Worm (Caenorhabditis elegans) whole organism, late embryonic: Measurements from ENCODE around the gene Y67H2A.10.

ENCODE experiments used
- C08G9.2 ChIP-seq: sonication (generic microtip); optimal IDR thresholded peaks from 2 replicates; lab custom pipeline; 2016; ENCODE audit warnings: mild to moderate bottlenecking, missing genetic modification characterization, moderate library complexity, missing compliant biosample characterization
- C38D4.7 ChIP-seq: fragments of 200-800 bp; sonication (Bioruptor generic); optimal IDR thresholded peaks from 2 replicates; lab custom pipeline; 2018; ENCODE audit warnings: mild to moderate bottlenecking, missing genetic modification characterization, moderate library complexity, missing compliant biosample characterization
- F13H6.1 ChIP-seq: sonication (generic microtip); optimal IDR thresholded peaks from 2 replicates; lab custom pipeline; 2016; ENCODE audit warnings: missing genetic modification characterization, missing compliant biosample characterization
- K02D7.2 ChIP-seq: sonication (generic microtip); optimal IDR thresholded peaks from 2 replicates; lab custom pipeline; 2017; ENCODE audit warnings: mild to moderate bottlenecking, missing genetic modification characterization, missing compliant biosample characterization
- T23F11.4 ChIP-seq: fragments of 200-800 bp; sonication (Bioruptor generic); optimal IDR thresholded peaks from 2 replicates; lab custom pipeline; 2018; ENCODE audit warnings: mild to moderate bottlenecking, missing genetic modification characterization, missing compliant biosample characterization
- Y22D7AL.16 ChIP-seq: sonication (generic microtip); optimal IDR thresholded peaks from 2 replicates; lab custom pipeline; 2016; ENCODE audit warnings: missing genetic modification characterization, missing compliant biosample characterization
- ahr-1 ChIP-seq: sonication (generic microtip); optimal IDR thresholded peaks from 2 replicates; lab custom pipeline; 2016; ENCODE audit warnings: missing genetic modification characterization, missing compliant biosample characterization
- ceh-18 ChIP-seq: sonication (generic microtip); optimal IDR thresholded peaks from 2 replicates; lab custom pipeline; 2016; ENCODE audit warnings: missing genetic modification characterization, missing compliant biosample characterization
- ceh-19 ChIP-seq: fragments of 200-800 bp; sonication (Bioruptor generic); optimal IDR thresholded peaks from 2 replicates; lab custom pipeline; 2018; ENCODE audit warnings: mild to moderate bottlenecking, missing genetic modification characterization, missing compliant biosample characterization
- ceh-2 ChIP-seq: sonication (generic microtip); optimal IDR thresholded peaks from 2 replicates; lab custom pipeline; 2016; ENCODE audit warnings: missing genotype, missing genetic modification characterization, missing compliant biosample characterization
- ceh-22 ChIP-seq: sonication (generic microtip); optimal IDR thresholded peaks from 2 replicates; lab custom pipeline; 2017; ENCODE audit warnings: missing biosample characterization, missing genetic modification characterization
- ceh-31 ChIP-seq: sonication (generic microtip); optimal IDR thresholded peaks from 2 replicates; lab custom pipeline; 2016; ENCODE audit warnings: missing genetic modification characterization, missing compliant biosample characterization
- ceh-6 ChIP-seq: fragments of 200-800 bp; sonication (Bioruptor generic); optimal IDR thresholded peaks from 2 replicates; lab custom pipeline; 2018; ENCODE audit warnings: mild to moderate bottlenecking, missing genetic modification characterization, missing compliant biosample characterization
- ceh-9 ChIP-seq: sonication (generic microtip); optimal IDR thresholded peaks from 2 replicates; lab custom pipeline; 2016; ENCODE audit warnings: mild to moderate bottlenecking, missing genetic modification characterization, inconsistent platforms, missing compliant biosample characterization
- dve-1 ChIP-seq: sonication (generic microtip); optimal IDR thresholded peaks from 2 replicates; lab custom pipeline; 2017; ENCODE audit warnings: antibody characterized with exemption, mild to moderate bottlenecking, missing genetic modification characterization, missing compliant biosample characterization
- elt-2 ChIP-seq: sonication (generic microtip); optimal IDR thresholded peaks from 2 replicates; lab custom pipeline; 2016; ENCODE audit warnings: missing genetic modification reagents, missing genetic modification characterization, missing compliant biosample characterization
- ets-4 ChIP-seq: sonication (generic microtip); optimal IDR thresholded peaks from 2 replicates; lab custom pipeline; 2016; ENCODE audit warnings: missing genetic modification characterization, missing compliant biosample characterization
- eyg-1 ChIP-seq: sonication (generic microtip); optimal IDR thresholded peaks from 2 replicates; lab custom pipeline; 2016; ENCODE audit warnings: missing genotype, missing genetic modification characterization, missing compliant biosample characterization
- fax-1 ChIP-seq: sonication (generic microtip); optimal IDR thresholded peaks from 2 replicates; lab custom pipeline; 2016; ENCODE audit warnings: missing genotype, missing genetic modification characterization, missing compliant biosample characterization
- fkh-10 ChIP-seq: fragments of 150-350 bp; optimal IDR thresholded peaks from 2 replicates; lab custom pipeline; 2014; ENCODE audit warnings: missing biosample characterization, missing genetic modification reagents, missing genetic modification characterization
- fkh-6 ChIP-seq: sonication (generic microtip); optimal IDR thresholded peaks from 2 replicates; lab custom pipeline; 2016; ENCODE audit warnings: missing genetic modification characterization, missing compliant biosample characterization
- hlh-13 ChIP-seq: fragments of 200-800 bp; sonication (Bioruptor generic); optimal IDR thresholded peaks from 2 replicates; lab custom pipeline; 2018; ENCODE audit warnings: mild to moderate bottlenecking, missing genetic modification characterization, missing compliant biosample characterization
- hlh-15 ChIP-seq: sonication (generic microtip); optimal IDR thresholded peaks from 2 replicates; lab custom pipeline; 2016; ENCODE audit warnings: missing genetic modification characterization, missing compliant biosample characterization
- hlh-6 ChIP-seq: sonication (generic microtip); optimal IDR thresholded peaks from 2 replicates; lab custom pipeline; 2016; ENCODE audit warnings: missing genotype, missing genetic modification characterization, missing compliant biosample characterization
- hlh-8 ChIP-seq: sonication (generic microtip); optimal IDR thresholded peaks from 2 replicates; lab custom pipeline; 2016; ENCODE audit warnings: missing genotype, missing genetic modification characterization, missing compliant biosample characterization
- madf-2 ChIP-seq: sonication (generic microtip); optimal IDR thresholded peaks from 2 replicates; lab custom pipeline; 2017; ENCODE audit warnings: missing genetic modification characterization, missing compliant biosample characterization
- mec-3 ChIP-seq: sonication (generic microtip); optimal IDR thresholded peaks from 2 replicates; lab custom pipeline; 2016; ENCODE audit warnings: borderline replicate concordance, missing genetic modification characterization, missing compliant biosample characterization
- nfya-1 ChIP-seq: sonication (generic microtip); optimal IDR thresholded peaks from 2 replicates; lab custom pipeline; 2017; ENCODE audit warnings: missing genetic modification characterization, mild to moderate bottlenecking, missing compliant biosample characterization, antibody characterized with exemption, moderate library complexity
- nhr-11 ChIP-seq: fragments of 150-350 bp; optimal IDR thresholded peaks from 2 replicates; lab custom pipeline; 2014; ENCODE audit warnings: missing biosample characterization, missing genetic modification characterization
- npax-4 ChIP-seq: sonication (generic microtip); optimal IDR thresholded peaks from 2 replicates; lab custom pipeline; 2016; ENCODE audit warnings: missing genetic modification characterization, missing compliant biosample characterization
- odd-2 ChIP-seq: sonication (generic microtip); optimal IDR thresholded peaks from 2 replicates; lab custom pipeline; 2017; ENCODE audit warnings: antibody characterized with exemption, mild to moderate bottlenecking, missing genetic modification characterization, missing compliant biosample characterization
- pag-3 ChIP-seq: sonication (generic microtip); optimal IDR thresholded peaks from 2 replicates; lab custom pipeline; 2016; ENCODE audit warnings: missing compliant biosample characterization, missing genetic modification characterization, borderline replicate concordance
- pat-9 ChIP-seq: fragments of 200-800 bp; sonication (Bioruptor generic); optimal IDR thresholded peaks from 2 replicates; lab custom pipeline; 2018; ENCODE audit warnings: mild to moderate bottlenecking, missing genetic modification characterization, moderate library complexity, missing compliant biosample characterization
- pax-1 ChIP-seq: fragments of 150-350 bp; optimal IDR thresholded peaks from 2 replicates; lab custom pipeline; 2014; ENCODE audit warnings: missing biosample characterization, missing genetic modification characterization
- pha-2 ChIP-seq: sonication (generic microtip); optimal IDR thresholded peaks from 2 replicates; lab custom pipeline; 2017; ENCODE audit warnings: mild to moderate bottlenecking, missing genetic modification characterization, missing compliant biosample characterization
- pha-4 ChIP-seq: fragments of 150-350 bp; optimal IDR thresholded peaks from 2 replicates; lab custom pipeline; 2018; ENCODE audit warnings: missing biosample characterization, missing genetic modification reagents, missing genetic modification characterization
- pqm-1 ChIP-seq: sonication (generic microtip); optimal IDR thresholded peaks from 2 replicates; lab custom pipeline; 2016; ENCODE audit warnings: missing genetic modification characterization, missing compliant biosample characterization
- pros-1 ChIP-seq: fragments of 150-350 bp; optimal IDR thresholded peaks from 2 replicates; lab custom pipeline; 2014; ENCODE audit warnings: missing biosample characterization, missing genetic modification reagents, missing genetic modification characterization
- ref-2 ChIP-seq: sonication (generic microtip); optimal IDR thresholded peaks from 2 replicates; lab custom pipeline; 2016; ENCODE audit warnings: missing genetic modification characterization, missing compliant biosample characterization
- sdc-2 ChIP-seq: sonication (generic microtip); optimal IDR thresholded peaks from 2 replicates; lab custom pipeline; 2016; ENCODE audit warnings: missing genotype, missing genetic modification characterization, missing compliant biosample characterization
- sox-4 ChIP-seq: sonication (generic microtip); optimal IDR thresholded peaks from 2 replicates; lab custom pipeline; 2017; ENCODE audit warnings: mild to moderate bottlenecking, missing genetic modification characterization, inconsistent platforms, missing compliant biosample characterization
- tbx-2 ChIP-seq: sonication (generic microtip); optimal IDR thresholded peaks from 2 replicates; lab custom pipeline; 2016; ENCODE audit warnings: missing genetic modification characterization, missing compliant biosample characterization
- tbx-7 ChIP-seq: sonication (generic microtip); optimal IDR thresholded peaks from 2 replicates; lab custom pipeline; 2016; ENCODE audit warnings: missing genotype, missing genetic modification characterization, missing compliant biosample characterization
- ttx-3 ChIP-seq: sonication (generic microtip); optimal IDR thresholded peaks from 2 replicates; lab custom pipeline; 2016; ENCODE audit warnings: missing genetic modification reagents, missing genetic modification characterization, missing compliant biosample characterization
- unc-42 ChIP-seq: sonication (generic microtip); optimal IDR thresholded peaks from 2 replicates; lab custom pipeline; 2016; ENCODE audit warnings: missing genotype, missing genetic modification characterization, missing compliant biosample characterization
- unc-55 ChIP-seq: sonication (generic microtip); optimal IDR thresholded peaks from 2 replicates; lab custom pipeline; 2017; ENCODE audit warnings: missing biosample characterization, missing genetic modification reagents, missing genetic modification characterization
- unc-86 ChIP-seq: sonication (generic microtip); optimal IDR thresholded peaks from 2 replicates; lab custom pipeline; 2016; ENCODE audit warnings: missing genetic modification characterization, missing compliant biosample characterization
- zip-5 ChIP-seq: sonication (generic microtip); optimal IDR thresholded peaks from 2 replicates; lab custom pipeline; 2016; ENCODE audit warnings: missing genetic modification characterization, missing compliant biosample characterization

Y67H2A.10 gene

DNA sequence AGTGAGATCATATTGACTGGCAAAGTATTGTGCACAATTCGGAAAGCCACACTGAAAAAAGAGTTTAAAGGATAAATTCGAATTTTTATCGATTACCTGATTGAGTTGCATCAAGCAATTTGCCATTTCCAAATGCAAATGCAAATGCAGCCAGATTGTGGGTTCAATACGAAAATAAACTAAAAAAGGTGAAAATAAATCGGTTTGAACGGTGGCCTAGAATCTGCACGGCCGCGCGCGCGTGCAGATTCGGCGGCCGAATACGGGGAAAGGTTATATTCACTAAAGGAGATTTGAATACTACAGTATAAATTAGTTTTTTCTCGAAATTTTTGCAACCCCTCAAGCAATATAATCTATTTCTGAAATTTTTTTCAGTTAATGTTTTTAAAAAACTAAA, at the start of gene Y67H2A.10:
Gene Y67H2A.10 (minus strand): TSS at position 184 of the 400 bp plus-strand sequence.
- TF ChIP-seq madf-2, result no peak
- TF ChIP-seq pha-2 (tag; lab: Kevin White, UChicago), result no peak
- TF ChIP-seq hlh-13 (GFP tag; lab: Kevin White, UChicago), result no peak
- no peak for TF ChIP-seq unc-86 (tag; lab: Kevin White, UChicago)
- TF ChIP-seq pat-9, result no peak
- TF ChIP-seq hlh-6 (tag; lab: Kevin White, UChicago), result no peak
- TF ChIP-seq odd-2 (tag; lab: Kevin White, UChicago), result no peak
- no peak for TF ChIP-seq fkh-6
- no peak for TF ChIP-seq fax-1 (tag; lab: Kevin White, UChicago)
- no peak for TF ChIP-seq pha-4 (tag; lab: Kevin White, UChicago)
- no peak for TF ChIP-seq Y22D7AL.16 (tag; lab: Kevin White, UChicago)
- no peak for TF ChIP-seq tbx-2 (tag; lab: Kevin White, UChicago)
- no peak for TF ChIP-seq sdc-2
- TF ChIP-seq T23F11.4 (GFP tag; lab: Kevin White, UChicago), result no peak
- TF ChIP-seq nfya-1 (tag; lab: Kevin White, UChicago), result no peak
- no peak for TF ChIP-seq sox-4 (tag; lab: Kevin White, UChicago)
- TF ChIP-seq ets-4, result peak; percentile 26
- TF ChIP-seq eyg-1 (tag; lab: Kevin White, UChicago), result no peak
- TF ChIP-seq K02D7.2 (tag; lab: Kevin White, UChicago), result no peak
- no peak for TF ChIP-seq pqm-1 (tag; lab: Kevin White, UChicago)
- no peak for TF ChIP-seq ceh-19 (GFP tag; lab: Kevin White, UChicago)
- TF ChIP-seq ceh-9 (tag; lab: Kevin White, UChicago), result no peak
- TF ChIP-seq zip-5 (tag; lab: Kevin White, UChicago), result peak; percentile 57
- no peak for TF ChIP-seq pax-1
- TF ChIP-seq npax-4 (tag; lab: Kevin White, UChicago), result no peak
- peak; percentile 22 for TF ChIP-seq tbx-7 (tag; lab: Kevin White, UChicago)
- TF ChIP-seq elt-2, result peak; percentile 47
- TF ChIP-seq ceh-22, result no peak
- TF ChIP-seq C08G9.2 (tag; lab: Kevin White, UChicago), result peak; percentile 80
- TF ChIP-seq unc-42 (tag; lab: Kevin White, UChicago), result no peak
- no peak for TF ChIP-seq ahr-1 (tag; lab: Kevin White, UChicago)
- no peak for TF ChIP-seq C38D4.7 (GFP tag; lab: Kevin White, UChicago)
- TF ChIP-seq hlh-15 (tag; lab: Kevin White, UChicago), result no peak
- TF ChIP-seq F13H6.1 (tag; lab: Kevin White, UChicago), result no peak
- no peak for TF ChIP-seq nhr-11
- no peak for TF ChIP-seq unc-55
- no peak for TF ChIP-seq ref-2 (tag; lab: Kevin White, UChicago)
- TF ChIP-seq dve-1 (tag; lab: Kevin White, UChicago), result no peak
- no peak for TF ChIP-seq fkh-10
- no peak for TF ChIP-seq pag-3 (tag; lab: Kevin White, UChicago)
- TF ChIP-seq ceh-2, result peak; percentile 72
- TF ChIP-seq ttx-3 (tag; lab: Kevin White, UChicago), result peak; percentile 7
- peak; percentile 77 for TF ChIP-seq ceh-31
- peak; percentile 23 for TF ChIP-seq hlh-8 (tag; lab: Kevin White, UChicago)
- no peak for TF ChIP-seq ceh-6 (GFP tag; lab: Kevin White, UChicago)
- TF ChIP-seq ceh-18 (tag; lab: Kevin White, UChicago), result no peak
- no peak for TF ChIP-seq pros-1 (tag; lab: Kevin White, UChicago)
- no peak for TF ChIP-seq mec-3 (tag; lab: Kevin White, UChicago)
